Worm (Caenorhabditis elegans) whole organism, young adult: Measurements from ENCODE around the gene ncx-3.

Source experiments
- dpl-1 ChIP-seq: fragments of 150-350 bp; optimal IDR thresholded peaks from 2 replicates; lab custom pipeline; 2014; ENCODE audit warnings: missing biosample characterization, missing genetic modification reagents, missing genetic modification characterization
- ztf-22 ChIP-seq: fragments of 200-800 bp; sonication (Bioruptor generic); optimal IDR thresholded peaks from 2 replicates; lab custom pipeline; 2018; ENCODE audit warnings: mild to moderate bottlenecking, missing genetic modification characterization, moderate library complexity, missing compliant biosample characterization

DNA sequence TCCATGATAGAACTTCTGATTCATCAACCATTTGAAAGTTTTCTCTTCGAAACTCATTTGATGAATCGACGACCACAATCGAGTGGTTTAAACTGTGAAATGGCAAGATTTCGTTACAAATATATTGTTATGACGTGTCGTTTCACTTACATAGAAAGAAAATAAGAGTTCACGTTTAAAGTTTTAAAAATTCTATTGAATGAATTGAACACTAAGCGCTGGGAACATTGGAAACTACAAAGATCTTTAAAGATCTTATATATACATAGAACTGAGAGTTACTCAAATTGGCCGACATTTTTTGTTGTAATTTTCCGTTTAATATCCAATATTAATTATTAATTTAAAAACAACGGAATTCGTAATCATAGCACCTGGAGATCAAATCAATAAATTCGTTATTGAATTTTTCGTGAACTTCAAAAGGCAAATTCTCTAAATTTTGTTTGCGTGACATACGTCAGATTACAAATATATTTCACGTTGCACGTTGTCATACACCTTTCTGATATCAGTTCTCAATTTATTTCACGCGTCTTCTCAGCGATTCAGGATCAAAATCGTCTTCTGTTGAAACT is 41.3 kb downstream of the ncx-3 start, which contains the start of the genes T25B9.4 and T25B9.6:
- TF ChIP-seq ztf-22 (GFP tag; lab: Kevin White, UChicago) (no peak), dpl-1 (GFP tag; lab: Kevin White, UChicago) (no peak)
